Fruit fly (Drosophila melanogaster) whole organism, prepupa: ENCODE measurements around the gene Tpt.

Experiments used
- CG10631 ChIP-seq: fragments of 200-800 bp; sonication (Bioruptor generic); optimal IDR thresholded peaks from 2 replicates; lab custom pipeline; 2016; ENCODE audit warnings: missing biosample characterization, missing genetic modification characterization
- CG10669 ChIP-seq: fragments of 200-800 bp; sonication (Bioruptor generic); optimal IDR thresholded peaks from 3 replicates; lab custom pipeline; 2018; ENCODE audit warnings: missing biosample characterization, mild to moderate bottlenecking, missing genetic modification characterization, moderate library complexity
- CG11762 ChIP-seq: fragments of 200-800 bp; sonication (Bioruptor generic); optimal IDR thresholded peaks from 3 replicates; lab custom pipeline; 2016; ENCODE audit warnings: missing biosample characterization, missing genetic modification characterization; ENCODE audit not compliant: insufficient read depth
- CG11902 ChIP-seq: fragments of 200-800 bp; sonication (Bioruptor generic); optimal IDR thresholded peaks from 3 replicates; lab custom pipeline; 2016; ENCODE audit warnings: missing biosample characterization, missing genetic modification characterization
- CG15336 ChIP-seq: fragments of 200-800 bp; sonication (Bioruptor generic); IDR thresholded peaks from 2 replicates; pipeline ENCODE4 v1.3.6; 2022; ENCODE audit warnings: missing biosample characterization, missing genetic modification characterization
- CG1621 ChIP-seq: fragments of 200-800 bp; sonication (Bioruptor generic); optimal IDR thresholded peaks from 3 replicates; lab custom pipeline; 2018; ENCODE audit warnings: missing biosample characterization, mild to moderate bottlenecking, missing genetic modification characterization
- CG16779 ChIP-seq: fragments of 200-800 bp; sonication (Bioruptor generic); optimal IDR thresholded peaks from 3 replicates; lab custom pipeline; 2017; ENCODE audit warnings: missing biosample characterization, mild to moderate bottlenecking, missing genetic modification characterization
- CG3032 ChIP-seq: fragments of 200-800 bp; optimal IDR thresholded peaks from 2 replicates; lab custom pipeline; 2019; ENCODE audit warnings: missing biosample characterization, mild to moderate bottlenecking, missing genetic modification characterization, moderate library complexity
- CG31627 ChIP-seq: fragments of 200-800 bp; sonication (Bioruptor generic); optimal IDR thresholded peaks from 3 replicates; lab custom pipeline; 2016; ENCODE audit warnings: missing biosample characterization, missing genetic modification characterization
- CG34406 ChIP-seq: fragments of 200-800 bp; sonication (Bioruptor generic); optimal IDR thresholded peaks from 3 replicates; lab custom pipeline; 2016; ENCODE audit warnings: missing biosample characterization, missing genetic modification characterization
- CG3919 ChIP-seq: fragments of 200-800 bp; sonication (Bioruptor generic); optimal IDR thresholded peaks from 3 replicates; lab custom pipeline; 2016; ENCODE audit warnings: missing biosample characterization, missing genetic modification characterization
- CG6276 ChIP-seq: fragments of 200-800 bp; sonication (Bioruptor generic); optimal IDR thresholded peaks from 2 replicates; lab custom pipeline; 2017; ENCODE audit warnings: missing biosample characterization, mild to moderate bottlenecking, missing genetic modification characterization
- CG6792 ChIP-seq: fragments of 200-800 bp; sonication (Bioruptor generic); optimal IDR thresholded peaks from 3 replicates; lab custom pipeline; 2016; ENCODE audit warnings: missing biosample characterization, missing genetic modification characterization
- CG6808 ChIP-seq: fragments of 200-800 bp; sonication (Bioruptor generic); optimal IDR thresholded peaks from 3 replicates; lab custom pipeline; 2017; ENCODE audit warnings: missing biosample characterization, missing genetic modification characterization, mild to moderate bottlenecking, moderate library complexity, missing genetic modification reagents
- CG7368 ChIP-seq: fragments of 200-800 bp; sonication (Bioruptor generic); optimal IDR thresholded peaks from 3 replicates; lab custom pipeline; 2016; ENCODE audit warnings: missing biosample characterization, missing genetic modification characterization
- CG8119 ChIP-seq: fragments of 200-800 bp; sonication (Bioruptor generic); IDR thresholded peaks from 3 replicates; pipeline ENCODE4 v1.3.6; 2022; ENCODE audit warnings: missing biosample characterization, missing genetic modification characterization
- CG8319 ChIP-seq: fragments of 200-800 bp; sonication (Bioruptor generic); optimal IDR thresholded peaks from 3 replicates; lab custom pipeline; 2016; ENCODE audit warnings: missing biosample characterization, missing genetic modification characterization
- CG8632 ChIP-seq: fragments of 200-800 bp; sonication (Bioruptor generic); optimal IDR thresholded peaks from 3 replicates; lab custom pipeline; 2016; ENCODE audit warnings: missing biosample characterization, missing genetic modification characterization
- CG9139 ChIP-seq: fragments of 200-800 bp; sonication (Bioruptor generic); optimal IDR thresholded peaks from 3 replicates; lab custom pipeline; 2017; ENCODE audit warnings: missing biosample characterization, mild to moderate bottlenecking, missing genetic modification characterization
- Eip75B ChIP-seq: fragments of 200-800 bp; sonication (Bioruptor generic); optimal IDR thresholded peaks from 3 replicates; lab custom pipeline; 2016; ENCODE audit warnings: missing biosample characterization, missing genetic modification characterization
- Eip78C ChIP-seq: fragments of 200-800 bp; sonication (Bioruptor generic); peaks from one replicate; lab custom pipeline; 2016; ENCODE audit warnings: missing biosample characterization, missing genetic modification characterization
- Eip93F ChIP-seq: fragments of 200-800 bp; sonication (Bioruptor generic); optimal IDR thresholded peaks from 2 replicates; lab custom pipeline; 2016; ENCODE audit warnings: missing biosample characterization, mild to moderate bottlenecking, missing genetic modification characterization
- Ets21C ChIP-seq: fragments of 200-800 bp; sonication (Bioruptor generic); optimal IDR thresholded peaks from 3 replicates; lab custom pipeline; 2016; ENCODE audit warnings: missing biosample characterization, missing genetic modification characterization
- Ets96B ChIP-seq: fragments of 200-800 bp; optimal IDR thresholded peaks from 2 replicates; lab custom pipeline; 2019; ENCODE audit warnings: missing biosample characterization, mild to moderate bottlenecking, missing genetic modification characterization, moderate library complexity
- Gug ChIP-seq: fragments of 200-800 bp; sonication (Bioruptor generic); IDR thresholded peaks from 2 replicates; pipeline ENCODE4 v1.3.6; 2022; ENCODE audit warnings: missing biosample characterization, missing genetic modification characterization
- Hr38 ChIP-seq: sonication (Bioruptor generic); optimal IDR thresholded peaks from 2 replicates; lab custom pipeline; 2016; ENCODE audit warnings: missing biosample characterization, missing genetic modification characterization
- Hr4 ChIP-seq: fragments of 200-800 bp; sonication (Bioruptor generic); optimal IDR thresholded peaks from 3 replicates; lab custom pipeline; 2016; ENCODE audit warnings: missing biosample characterization, missing genetic modification characterization
- Lpt ChIP-seq: fragments of 200-800 bp; sonication (Bioruptor generic); optimal IDR thresholded peaks from 3 replicates; lab custom pipeline; 2016; ENCODE audit warnings: missing biosample characterization, missing genetic modification characterization
- Met ChIP-seq: fragments of 200-800 bp; sonication (Bioruptor generic); optimal IDR thresholded peaks from 3 replicates; lab custom pipeline; 2016; ENCODE audit warnings: missing biosample characterization, missing genetic modification characterization
- OdsH ChIP-seq: fragments of 200-800 bp; sonication (Bioruptor generic); optimal IDR thresholded peaks from 3 replicates; lab custom pipeline; 2016; ENCODE audit warnings: missing biosample characterization, missing genetic modification characterization
- Sox102F ChIP-seq: fragments of 200-800 bp; sonication (Bioruptor generic); optimal IDR thresholded peaks from 2 replicates; lab custom pipeline; 2016; ENCODE audit warnings: missing biosample characterization, mild to moderate bottlenecking, missing genetic modification characterization
- Sox14 ChIP-seq: fragments of 200-800 bp; sonication (Bioruptor generic); optimal IDR thresholded peaks from 3 replicates; lab custom pipeline; 2016; ENCODE audit warnings: missing biosample characterization, missing genetic modification characterization
- Sox15 ChIP-seq: fragments of 200-800 bp; sonication (Bioruptor generic); optimal IDR thresholded peaks from 3 replicates; lab custom pipeline; 2016; ENCODE audit warnings: missing biosample characterization, missing genetic modification characterization
- acj6 ChIP-seq: fragments of 200-800 bp; sonication (Bioruptor generic); optimal IDR thresholded peaks from 3 replicates; lab custom pipeline; 2016; ENCODE audit warnings: missing biosample characterization, missing genetic modification characterization
- cyc ChIP-seq: fragments of 200-800 bp; sonication (Bioruptor generic); optimal IDR thresholded peaks from 3 replicates; lab custom pipeline; 2016; ENCODE audit warnings: missing biosample characterization, missing genetic modification characterization
- eg ChIP-seq: fragments of 200-800 bp; sonication (Bioruptor generic); IDR thresholded peaks from 3 replicates; pipeline ENCODE4 v1.3.6; 2022; ENCODE audit warnings: missing biosample characterization, missing genetic modification characterization
- esn ChIP-seq: fragments of 200-800 bp; sonication (Bioruptor generic); optimal IDR thresholded peaks from 2 replicates; lab custom pipeline; 2016; ENCODE audit warnings: missing biosample characterization, mild to moderate bottlenecking, missing genetic modification characterization, moderate library complexity
- fd59A ChIP-seq: fragments of 200-800 bp; sonication (Bioruptor generic); optimal IDR thresholded peaks from 2 replicates; lab custom pipeline; 2017; ENCODE audit warnings: missing biosample characterization, mild to moderate bottlenecking, missing genetic modification characterization, missing genetic modification reagents
- fd85E ChIP-seq: fragments of 200-800 bp; sonication (Bioruptor generic); optimal IDR thresholded peaks from 3 replicates; lab custom pipeline; 2016; ENCODE audit warnings: missing biosample characterization, missing genetic modification characterization
- fkh ChIP-seq: fragments of 200-800 bp; sonication (Bioruptor generic); optimal IDR thresholded peaks from 3 replicates; lab custom pipeline; 2017; ENCODE audit warnings: missing biosample characterization, mild to moderate bottlenecking, missing genetic modification characterization, moderate library complexity
- lz ChIP-seq: fragments of 200-800 bp; sonication (Bioruptor generic); optimal IDR thresholded peaks from 3 replicates; lab custom pipeline; 2016; ENCODE audit warnings: missing biosample characterization, missing genetic modification characterization
- net ChIP-seq: fragments of 200-800 bp; sonication (Bioruptor generic); optimal IDR thresholded peaks from 3 replicates; lab custom pipeline; 2016; ENCODE audit warnings: missing biosample characterization, missing genetic modification characterization
- pdm3 ChIP-seq: fragments of 200-800 bp; sonication (Bioruptor generic); optimal IDR thresholded peaks from 3 replicates; lab custom pipeline; 2016; ENCODE audit warnings: missing biosample characterization, missing genetic modification characterization
- spab ChIP-seq: fragments of 200-800 bp; sonication (Bioruptor generic); optimal IDR thresholded peaks from 2 replicates; lab custom pipeline; 2017; ENCODE audit warnings: missing biosample characterization, mild to moderate bottlenecking, missing genetic modification characterization, missing genetic modification reagents
- ss ChIP-seq, 2 experiments: fragments of 200-800 bp; sonication (Bioruptor generic); optimal IDR thresholded peaks; 2 replicates in 1 of 2; 3 replicates in 1 of 2; lab custom pipeline; 2017 to 2018; ENCODE audit warnings: mild to moderate bottlenecking in 2 of 2, missing biosample characterization in 2 of 2, missing genetic modification characterization in 2 of 2, moderate library complexity in 1 of 2
- svp ChIP-seq: fragments of 200-800 bp; sonication (Bioruptor generic); peaks from one replicate; lab custom pipeline; 2016; ENCODE audit warnings: missing biosample characterization, missing genetic modification characterization
- topi ChIP-seq: fragments of 200-800 bp; sonication (Bioruptor generic); optimal IDR thresholded peaks from 3 replicates; lab custom pipeline; 2016; ENCODE audit warnings: missing biosample characterization, missing genetic modification characterization

Tpt gene

DNA sequence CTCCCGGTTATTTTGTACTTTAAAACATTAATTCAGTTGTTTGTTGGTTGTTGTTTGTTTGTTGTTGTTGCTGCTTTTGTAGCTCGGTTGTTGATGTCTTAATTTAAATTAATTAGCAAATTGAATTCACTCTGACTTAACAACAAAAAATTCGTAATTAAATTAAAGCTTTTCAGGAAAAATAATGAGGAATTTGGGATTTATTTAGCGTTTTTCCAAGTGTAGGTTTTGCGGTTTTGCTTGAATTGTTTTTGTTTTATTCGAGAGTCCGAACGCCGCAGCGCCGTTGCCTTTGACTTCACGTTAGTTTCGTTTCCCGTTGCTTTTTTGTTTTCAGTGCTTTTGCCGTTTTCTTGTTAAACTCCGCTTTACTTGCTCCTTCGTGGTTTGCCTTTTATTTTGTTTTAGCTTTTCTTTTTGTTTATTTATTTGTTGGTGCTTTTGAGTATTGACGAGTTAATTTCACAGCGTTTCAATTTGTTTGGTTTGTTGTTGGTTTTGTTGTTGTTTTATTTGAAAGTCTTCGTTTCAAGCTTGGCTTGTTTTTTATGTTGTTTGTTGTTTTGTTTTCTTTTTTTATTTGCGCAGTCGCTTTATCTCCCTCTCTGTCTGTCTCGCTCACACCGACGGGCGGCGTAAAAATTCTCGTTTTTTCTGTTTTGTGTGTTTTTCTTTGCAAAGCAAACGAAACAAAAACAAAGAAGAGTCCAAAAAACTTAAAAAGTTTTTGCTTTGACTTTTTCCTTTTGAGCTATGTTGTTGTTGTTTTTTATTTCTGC is 35.9 kb upstream of the Tpt start (continued):
- TF ChIP-seq Gug (GFP tag; lab: Robert Waterston, UW), result no peak
- TF ChIP-seq CG11762 (GFP tag; lab: Kevin White, UChicago), result peak; percentile 24
- peak; percentile 98 for TF ChIP-seq CG16779
- TF ChIP-seq CG9139 (GFP tag; lab: Kevin White, UChicago), result peak; percentile 98
- TF ChIP-seq Sox15 (GFP tag; lab: Kevin White, UChicago), result no peak
- TF ChIP-seq CG6808 (GFP tag; lab: Kevin White, UChicago), result peak; percentile 98
- TF ChIP-seq CG6792 (GFP tag; lab: Kevin White, UChicago), result no peak
- TF ChIP-seq OdsH (GFP tag; lab: Kevin White, UChicago), result peak; percentile 51
- TF ChIP-seq Sox102F, result peak; percentile 56
- peak; percentile 62 for TF ChIP-seq CG3919
- peak; percentile 83 for TF ChIP-seq Eip78C (GFP tag; lab: Kevin White, UChicago)
- no peak for TF ChIP-seq topi (GFP tag; lab: Kevin White, UChicago)
- TF ChIP-seq CG10631, result peak; percentile 34
- TF ChIP-seq CG8119 (GFP tag; lab: Robert Waterston, UW), result peak; percentile 96
- no peak for TF ChIP-seq Ets21C (GFP tag; lab: Kevin White, UChicago)
- peak; percentile 57 for TF ChIP-seq Sox14 (GFP tag; lab: Kevin White, UChicago)
- no peak for TF ChIP-seq fd85E (GFP tag; lab: Kevin White, UChicago)
- peak; percentile 92 for TF ChIP-seq net
- peak; percentile 16 for TF ChIP-seq Hr38 (GFP tag; lab: Kevin White, UChicago)
- peak; percentile 92 for TF ChIP-seq CG10669
- TF ChIP-seq Hr4 (GFP tag; lab: Kevin White, UChicago), result peak; percentile 55
- peak; percentile 7 for TF ChIP-seq Eip93F (GFP tag; lab: Kevin White, UChicago)
- TF ChIP-seq CG6276 (GFP tag; lab: Kevin White, UChicago), result peak; percentile 99
- peak; percentile 93 for TF ChIP-seq CG3032 (tag; lab: Kevin White, UChicago)
- TF ChIP-seq CG34406, result peak; percentile 79
- no peak for TF ChIP-seq CG11902 (GFP tag; lab: Kevin White, UChicago)
- peak; percentile 29 for TF ChIP-seq CG8319 (GFP tag; lab: Kevin White, UChicago)

DNA sequence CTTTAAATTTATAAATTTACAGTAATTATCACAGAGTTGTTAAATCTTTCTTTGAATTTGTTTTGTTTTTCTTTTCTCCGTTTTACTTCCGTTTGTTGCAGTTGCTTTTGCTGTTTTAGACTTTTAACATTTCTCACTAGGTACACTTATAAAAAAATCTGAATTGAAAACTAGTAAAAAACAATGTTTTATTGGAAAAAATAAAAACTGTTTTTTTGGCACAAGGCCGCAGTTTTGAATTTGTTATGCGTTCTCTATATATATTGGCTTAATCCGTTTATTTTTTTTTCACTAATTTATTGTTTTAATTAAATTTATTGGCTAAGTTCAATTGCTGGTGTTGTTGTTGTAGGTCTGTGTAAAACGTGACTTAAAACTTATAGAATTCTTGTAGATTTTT is 35.0 kb upstream of the Tpt start:
- no peak for TF ChIP-seq eg (GFP tag; lab: Robert Waterston, UW)
- no peak for TF ChIP-seq fd59A (GFP tag; lab: Kevin White, UChicago)
- TF ChIP-seq Gug (GFP tag; lab: Robert Waterston, UW), result no peak
- TF ChIP-seq CG3919, result no peak
- TF ChIP-seq lz, result no peak
- peak; percentile 56 for TF ChIP-seq CG15336
- TF ChIP-seq ss (GFP tag; optimal IDR thresholded peaks at IDR 0.05; lab: Kevin White, UChicago), result no peak
- TF ChIP-seq Met (GFP tag; lab: Kevin White, UChicago), result no peak
- TF ChIP-seq CG31627 (GFP tag; lab: Kevin White, UChicago), result no peak
- TF ChIP-seq net, result no peak
- TF ChIP-seq Ets96B (tag; lab: Kevin White, UChicago), result no peak
- no peak for TF ChIP-seq Eip75B (GFP tag; lab: Kevin White, UChicago)
- TF ChIP-seq CG8632 (GFP tag; lab: Kevin White, UChicago), result no peak
- TF ChIP-seq CG3032 (tag; lab: Kevin White, UChicago), result peak; percentile 3
- TF ChIP-seq CG16779, result no peak
- no peak for TF ChIP-seq CG1621 (tag; lab: Kevin White, UChicago)
- no peak for TF ChIP-seq Hr38 (GFP tag; lab: Kevin White, UChicago)
- TF ChIP-seq CG6808 (GFP tag; lab: Kevin White, UChicago), result no peak
- TF ChIP-seq fkh (GFP tag; lab: Kevin White, UChicago), result no peak
- TF ChIP-seq esn (GFP tag; lab: Kevin White, UChicago), result no peak
- no peak for TF ChIP-seq acj6 (GFP tag; lab: Kevin White, UChicago)
- TF ChIP-seq fd85E (GFP tag; lab: Kevin White, UChicago), result no peak
- no peak for TF ChIP-seq Sox14 (GFP tag; lab: Kevin White, UChicago)
- no peak for TF ChIP-seq pdm3 (GFP tag; lab: Kevin White, UChicago)
- no peak for TF ChIP-seq Eip93F (GFP tag; lab: Kevin White, UChicago)
- no peak for TF ChIP-seq Ets21C (GFP tag; lab: Kevin White, UChicago)
- TF ChIP-seq Lpt, result no peak
- no peak for TF ChIP-seq CG6792 (GFP tag; lab: Kevin White, UChicago)
- peak; percentile 20 for TF ChIP-seq CG10631
- no peak for TF ChIP-seq CG7368 (GFP tag; lab: Kevin White, UChicago)
- TF ChIP-seq cyc (GFP tag; lab: Kevin White, UChicago), result no peak
- TF ChIP-seq spab, result no peak
- TF ChIP-seq OdsH (GFP tag; lab: Kevin White, UChicago), result no peak
- TF ChIP-seq Hr4 (GFP tag; lab: Kevin White, UChicago), result peak; percentile 56
- no peak for TF ChIP-seq Sox102F
- TF ChIP-seq CG11762 (GFP tag; lab: Kevin White, UChicago), result no peak
- TF ChIP-seq CG34406, result no peak
- no peak for TF ChIP-seq svp (GFP tag; lab: Kevin White, UChicago)
